Worm (Caenorhabditis elegans) whole organism, L2 larva: Measurements from ENCODE around the gene W03F9.2.

ENCODE experiments used
- C34F6.9 ChIP-seq: fragments of 150-350 bp; optimal IDR thresholded peaks from 2 replicates; lab custom pipeline; 2014; ENCODE audit warnings: missing biosample characterization, missing genetic modification characterization
- F13H6.1 ChIP-seq: sonication (generic microtip); optimal IDR thresholded peaks from 2 replicates; lab custom pipeline; 2016; ENCODE audit warnings: missing genetic modification characterization, missing compliant biosample characterization
- R02D3.7 ChIP-seq: fragments of 150-350 bp; optimal IDR thresholded peaks from 2 replicates; lab custom pipeline; 2014; ENCODE audit warnings: missing biosample characterization, missing genetic modification characterization
- Y55F3AM.14 ChIP-seq: fragments of 200-800 bp; sonication (Bioruptor generic); optimal IDR thresholded peaks from 2 replicates; lab custom pipeline; 2018; ENCODE audit warnings: mild to moderate bottlenecking, missing genetic modification characterization, missing compliant biosample characterization
- ama-1 ChIP-seq: fragments of 150-350 bp; optimal IDR thresholded peaks from 2 replicates; lab custom pipeline; 2018; ENCODE audit warnings: inconsistent platforms
- blmp-1 ChIP-seq: sonication (generic microtip); optimal IDR thresholded peaks from 2 replicates; lab custom pipeline; 2017; ENCODE audit warnings: missing genetic modification characterization, mild to moderate bottlenecking, missing compliant biosample characterization, antibody characterized with exemption, moderate library complexity; ENCODE audit not compliant: insufficient read depth
- ceh-16 ChIP-seq: fragments of 150-350 bp; optimal IDR thresholded peaks from 2 replicates; lab custom pipeline; 2014; ENCODE audit warnings: missing biosample characterization, missing genetic modification characterization
- ceh-82 ChIP-seq: fragments of 150-350 bp; optimal IDR thresholded peaks from 2 replicates; lab custom pipeline; 2014; ENCODE audit warnings: missing biosample characterization, missing genetic modification characterization
- dmd-4 ChIP-seq: sonication (generic microtip); optimal IDR thresholded peaks from 2 replicates; lab custom pipeline; 2017; ENCODE audit warnings: missing biosample characterization, missing genetic modification characterization
- elt-1 ChIP-seq: fragments of 150-350 bp; optimal IDR thresholded peaks from 2 replicates; lab custom pipeline; 2014; ENCODE audit warnings: missing biosample characterization, missing genetic modification characterization
- elt-3 ChIP-seq: sonication (generic microtip); optimal IDR thresholded peaks from 2 replicates; lab custom pipeline; 2017; ENCODE audit warnings: missing biosample characterization, missing genetic modification characterization
- fos-1 ChIP-seq: fragments of 150-350 bp; optimal IDR thresholded peaks from 2 replicates; lab custom pipeline; 2014; ENCODE audit warnings: missing biosample characterization, missing genetic modification characterization
- gmeb-1 ChIP-seq: fragments of 150-350 bp; optimal IDR thresholded peaks from 2 replicates; lab custom pipeline; 2014; ENCODE audit warnings: missing biosample characterization, missing genetic modification characterization
- lin-11 ChIP-seq: fragments of 150-350 bp; sonication (generic microtip); optimal IDR thresholded peaks from 2 replicates; lab custom pipeline; 2014; ENCODE audit warnings: missing biosample characterization, missing genetic modification characterization, inconsistent platforms, mixed read lengths
- lin-13 ChIP-seq: fragments of 150-350 bp; optimal IDR thresholded peaks from 2 replicates; lab custom pipeline; 2014; ENCODE audit warnings: missing biosample characterization, missing genetic modification reagents, missing genetic modification characterization
- lin-39 ChIP-seq: fragments of 150-350 bp; optimal IDR thresholded peaks from 2 replicates; lab custom pipeline; 2014; ENCODE audit warnings: missing biosample characterization, missing genetic modification reagents, missing genetic modification characterization
- lsy-2 ChIP-seq, 2 experiments: fragments of 150-350 bp in 1 of 2; sonication (generic microtip) in 1 of 2; optimal IDR thresholded peaks; 2 replicates each; lab custom pipeline; 2014 to 2017; ENCODE audit warnings: missing biosample characterization in 2 of 2, missing genetic modification characterization in 2 of 2
- mab-5 ChIP-seq: fragments of 150-350 bp; optimal IDR thresholded peaks from 2 replicates; lab custom pipeline; 2014; ENCODE audit warnings: missing biosample characterization, missing genetic modification characterization
- mbf-1 ChIP-seq: sonication (generic microtip); optimal IDR thresholded peaks from 2 replicates; lab custom pipeline; 2017; ENCODE audit warnings: missing biosample characterization, missing genetic modification characterization
- mdl-1 ChIP-seq, 2 experiments: fragments of 150-350 bp in 1 of 2; sonication (generic microtip) in 1 of 2; optimal IDR thresholded peaks; 2 replicates each; lab custom pipeline; 2017; ENCODE audit warnings: missing biosample characterization in 2 of 2, missing genetic modification characterization in 2 of 2
- nhr-11 ChIP-seq: fragments of 150-350 bp; optimal IDR thresholded peaks from 2 replicates; lab custom pipeline; 2014; ENCODE audit warnings: missing biosample characterization, missing genetic modification characterization
- nhr-12 ChIP-seq: fragments of 150-350 bp; optimal IDR thresholded peaks from 2 replicates; lab custom pipeline; 2014; ENCODE audit warnings: missing biosample characterization, missing genetic modification characterization
- nhr-21 ChIP-seq: fragments of 150-350 bp; optimal IDR thresholded peaks from 2 replicates; lab custom pipeline; 2014; ENCODE audit warnings: missing biosample characterization, missing genetic modification characterization
- nhr-237 ChIP-seq: fragments of 150-350 bp; optimal IDR thresholded peaks from 2 replicates; lab custom pipeline; 2014; ENCODE audit warnings: missing biosample characterization, missing genetic modification characterization
- nhr-6 ChIP-seq: fragments of 150-350 bp; optimal IDR thresholded peaks from 2 replicates; lab custom pipeline; 2014; ENCODE audit warnings: missing biosample characterization, missing genetic modification characterization
- nhr-77 ChIP-seq: fragments of 150-350 bp; optimal IDR thresholded peaks from 2 replicates; lab custom pipeline; 2014; ENCODE audit warnings: missing biosample characterization, missing genetic modification characterization
- skn-1 ChIP-seq: sonication (generic microtip); optimal IDR thresholded peaks from 2 replicates; lab custom pipeline; 2017; ENCODE audit warnings: missing biosample characterization, missing genetic modification characterization
- sma-9 ChIP-seq, 2 experiments: fragments of 150-350 bp in 1 of 2; sonication (generic microtip) in 1 of 2; optimal IDR thresholded peaks; 2 replicates each; lab custom pipeline; 2014 to 2016; ENCODE audit warnings: missing genetic modification characterization in 2 of 2, mild to moderate bottlenecking in 1 of 2, missing biosample characterization in 1 of 2, missing compliant biosample characterization in 1 of 2, missing genetic modification reagents in 1 of 2, moderate library complexity in 1 of 2
- snpc-4 ChIP-seq: fragments of 150-350 bp; optimal IDR thresholded peaks from 2 replicates; lab custom pipeline; 2014; ENCODE audit warnings: missing biosample characterization, missing genetic modification characterization
- unc-55 ChIP-seq: fragments of 150-350 bp; sonication (generic microtip); optimal IDR thresholded peaks from 3 replicates; lab custom pipeline; 2014; ENCODE audit warnings: missing biosample characterization, missing genetic modification reagents, missing genetic modification characterization
- unc-62 ChIP-seq: fragments of 150-350 bp; optimal IDR thresholded peaks from 2 replicates; lab custom pipeline; 2014; ENCODE audit warnings: missing biosample characterization, missing genetic modification reagents, missing genetic modification characterization
- zag-1 ChIP-seq: fragments of 150-350 bp; optimal IDR thresholded peaks from 2 replicates; lab custom pipeline; 2014; ENCODE audit warnings: missing biosample characterization, missing genetic modification characterization
- ztf-1 ChIP-seq: fragments of 200-800 bp; sonication (Bioruptor generic); conservative IDR thresholded peaks from 2 replicates; pipeline ENCODE4 v1.3.6; 2022; ENCODE audit warnings: missing genetic modification characterization, missing compliant biosample characterization
- ztf-11 ChIP-seq: sonication (generic microtip); optimal IDR thresholded peaks from 2 replicates; lab custom pipeline; 2017; ENCODE audit warnings: missing biosample characterization, missing genetic modification characterization
- ztf-4 ChIP-seq: fragments of 150-350 bp; optimal IDR thresholded peaks from 2 replicates; lab custom pipeline; 2014; ENCODE audit warnings: missing biosample characterization, missing genetic modification characterization

The W03F9.2 gene

ce11 chrV:174520-174919 lies 46.7 kb upstream of the W03F9.2 start:
- TF ChIP-seq unc-62 (GFP tag; lab: Kevin White, UChicago) (no peak), mab-5 (tag; lab: Kevin White, UChicago) (no peak), skn-1 (tag; lab: Kevin White, UChicago) (no peak), ceh-82 (tag; lab: Kevin White, UChicago) (no peak), nhr-6 (tag; lab: Kevin White, UChicago) (no peak)

ce11 chrV:173437-173836 lies 45.6 kb upstream of the W03F9.2 start:
- TF ChIP-seq gmeb-1 (no peak), elt-3 (tag; lab: Kevin White, UChicago) (no peak), lin-11 (tag; lab: Kevin White, UChicago) (no peak), dmd-4 (tag; lab: Kevin White, UChicago) (no peak), C34F6.9 (tag; lab: Kevin White, UChicago) (no peak), unc-55 (GFP tag; lab: Kevin White, UChicago) (no peak), zag-1 (tag; lab: Kevin White, UChicago) (no peak), lin-13 (GFP tag; lab: Kevin White, UChicago) (no peak), lsy-2 (tag; optimal IDR thresholded peaks at IDR 0.05; lab: Kevin White, UChicago) (no peak), ceh-16 (tag; lab: Kevin White, UChicago) (no peak), lin-39 (tag; lab: Kevin White, UChicago) (no peak), sma-9 (GFP tag; optimal IDR thresholded peaks at IDR 0.05; lab: Kevin White, UChicago) (no peak), sma-9 (tag; optimal IDR thresholded peaks at IDR 0.05; lab: Kevin White, UChicago) (no peak), ceh-82 (tag; lab: Kevin White, UChicago) (no peak), skn-1 (tag; lab: Kevin White, UChicago) (no peak), F13H6.1 (tag; lab: Kevin White, UChicago) (no peak), unc-62 (GFP tag; lab: Kevin White, UChicago) (no peak), snpc-4 (tag; lab: Kevin White, UChicago) (no peak), mbf-1 (tag; lab: Kevin White, UChicago) (no peak), fos-1 (no peak), nhr-77 (tag; lab: Kevin White, UChicago) (no peak)

ce11 chrV:172110-172509 lies 44.3 kb upstream of the W03F9.2 start, which contains the start of gene cfap-36:
Gene cfap-36, minus strand, starts transcription at chrV:172210.
- TF ChIP-seq C34F6.9 (tag; lab: Kevin White, UChicago) = no peak
- TF ChIP-seq ceh-16 (tag; lab: Kevin White, UChicago) = no peak
- TF ChIP-seq gmeb-1 = no peak
- no peak for TF ChIP-seq nhr-11 (tag; lab: Kevin White, UChicago)
- no peak for TF ChIP-seq ztf-4 (tag; lab: Kevin White, UChicago)
- TF ChIP-seq Y55F3AM.14 (GFP tag; lab: Kevin White, UChicago) = no peak
- no peak for TF ChIP-seq zag-1 (tag; lab: Kevin White, UChicago)
- TF ChIP-seq blmp-1 (tag; lab: Kevin White, UChicago) = no peak
- TF ChIP-seq ama-1 (lab: Kevin White, UChicago) = no peak
- TF ChIP-seq elt-1 (tag; lab: Kevin White, UChicago) = no peak
- TF ChIP-seq nhr-77 (tag; lab: Kevin White, UChicago) = no peak
- no peak for TF ChIP-seq nhr-21
- no peak for TF ChIP-seq lin-11 (tag; lab: Kevin White, UChicago)
- TF ChIP-seq ztf-1 (GFP tag; lab: Robert Waterston, UW) = no peak
- no peak for TF ChIP-seq nhr-12

ce11 chrV:166687-167086 lies 38.9 kb upstream of the W03F9.2 start, which contains the start of gene Y108G3AL.2:
Gene Y108G3AL.2, plus strand, starts transcription at chrV:166987.
- TF ChIP-seq ceh-82 (tag; lab: Kevin White, UChicago) (no peak), R02D3.7 (tag; lab: Kevin White, UChicago) (no peak), mbf-1 (tag; lab: Kevin White, UChicago) (no peak), lsy-2 (tag; optimal IDR thresholded peaks at IDR 0.05; lab: Kevin White, UChicago) (no peak), mdl-1 (tag; optimal IDR thresholded peaks at IDR 0.05; lab: Kevin White, UChicago) (no peak), unc-55 (GFP tag; lab: Kevin White, UChicago) (no peak), nhr-6 (tag; lab: Kevin White, UChicago) (no peak), ztf-11 (tag; lab: Kevin White, UChicago) (no peak), ztf-1 (GFP tag; lab: Robert Waterston, UW) (no peak), nhr-237 (tag; lab: Kevin White, UChicago) (no peak)
